Worm (Caenorhabditis elegans): ENCODE measurements around the gene zipt-2.1.

- TF ChIP-seq dmd-4 (tag; optimal IDR thresholded peaks at IDR 0.05; ENCODE audit: borderline replicate concordance) = no peak
- TF ChIP-seq che-1 (tag; optimal IDR thresholded peaks at IDR 0.05) = no peak
- TF ChIP-seq lin-11 (tag; optimal IDR thresholded peaks at IDR 0.05) = no peak
- TF ChIP-seq unc-55 (GFP tag; optimal IDR thresholded peaks at IDR 0.05) = no peak
- no peak for TF ChIP-seq K09A11.1 (tag; optimal IDR thresholded peaks at IDR 0.05; ENCODE audit: insufficient read depth)
- no peak for TF ChIP-seq tbx-7 (tag; optimal IDR thresholded peaks at IDR 0.05)
- TF ChIP-seq elt-2 (tag; optimal IDR thresholded peaks at IDR 0.05) = no peak
- no peak for TF ChIP-seq pha-2 (tag; optimal IDR thresholded peaks at IDR 0.05)
- TF ChIP-seq pha-4 (tag; optimal IDR thresholded peaks at IDR 0.05) = no peak
- TF ChIP-seq rnt-1 (tag; optimal IDR thresholded peaks at IDR 0.05) = no peak
- no peak for TF ChIP-seq pqm-1 (tag; optimal IDR thresholded peaks at IDR 0.05)
- TF ChIP-seq pros-1 (tag; optimal IDR thresholded peaks at IDR 0.05) = no peak
- no peak for TF ChIP-seq ceh-6 (GFP tag; optimal IDR thresholded peaks at IDR 0.05)
- no peak for TF ChIP-seq ama-1 (optimal IDR thresholded peaks at IDR 0.05)
Measured at ce11 chrIV:10786731-10787130, 12.7 kb upstream of the zipt-2.1 start, which contains the start of gene srd-7.

Measured in whole organism, late embryonic.